Worm (Caenorhabditis elegans) whole organism, L1 larva: ENCODE measurements around the gene his-24.
A peak's percentile ranks its signal among the peaks of the same experiment; 100 is the strongest.

Source experiments
- egl-27 ChIP-seq, 2 experiments: fragments of 150-350 bp in 1 of 2; sonication (generic microtip); optimal IDR thresholded peaks; 3 replicates each; lab custom pipeline; 2017 to 2018; ENCODE audit warnings: missing biosample characterization in 2 of 2, missing genetic modification characterization in 2 of 2, missing genetic modification reagents in 2 of 2
- lsy-2 ChIP-seq, 2 experiments: fragments of 150-350 bp; optimal IDR thresholded peaks; 2 replicates each; lab custom pipeline; 2014; ENCODE audit warnings: missing biosample characterization in 2 of 2, missing genetic modification characterization in 2 of 2
- nhr-237 ChIP-seq: fragments of 150-350 bp; optimal IDR thresholded peaks from 2 replicates; lab custom pipeline; 2014; ENCODE audit warnings: missing biosample characterization, missing genetic modification characterization
- nhr-85 ChIP-seq: sonication (generic microtip); peaks from one replicate; lab custom pipeline; 2016; ENCODE audit warnings: missing genetic modification characterization, inconsistent platforms, missing compliant biosample characterization
- pax-3 ChIP-seq: fragments of 200-800 bp; sonication (Bioruptor generic); optimal IDR thresholded peaks from 2 replicates; lab custom pipeline; 2018; ENCODE audit warnings: mild to moderate bottlenecking, missing genetic modification characterization, moderate library complexity, missing compliant biosample characterization

ce11 chrX:14491103-14491502, 1.2 kb downstream of the his-24 start:
- TF ChIP-seq nhr-85 (tag; lab: Kevin White, UChicago) (peak; percentile 80), egl-27 (tag; optimal IDR thresholded peaks at IDR 0.05; lab: Kevin White, UChicago) (no peak), pax-3 (no peak), nhr-237 (tag; lab: Kevin White, UChicago) (no peak), lsy-2 (tag; optimal IDR thresholded peaks at IDR 0.05; lab: Kevin White, UChicago) (no peak)
